Worm (Caenorhabditis elegans) whole organism, late embryonic: ENCODE results near the gene F10E7.11.

Source experiments
- K02D7.2 ChIP-seq: sonication (generic microtip); optimal IDR thresholded peaks from 2 replicates; lab custom pipeline; 2017; ENCODE audit warnings: mild to moderate bottlenecking, missing genetic modification characterization, missing compliant biosample characterization
- ceh-22 ChIP-seq: sonication (generic microtip); optimal IDR thresholded peaks from 2 replicates; lab custom pipeline; 2017; ENCODE audit warnings: missing biosample characterization, missing genetic modification characterization
- ceh-34 ChIP-seq: sonication (generic microtip); optimal IDR thresholded peaks from 2 replicates; lab custom pipeline; 2016; ENCODE audit warnings: mild to moderate bottlenecking, missing genetic modification characterization, missing compliant biosample characterization
- ceh-6 ChIP-seq: fragments of 200-800 bp; sonication (Bioruptor generic); optimal IDR thresholded peaks from 2 replicates; lab custom pipeline; 2018; ENCODE audit warnings: mild to moderate bottlenecking, missing genetic modification characterization, missing compliant biosample characterization
- nhr-11 ChIP-seq: fragments of 150-350 bp; optimal IDR thresholded peaks from 2 replicates; lab custom pipeline; 2014; ENCODE audit warnings: missing biosample characterization, missing genetic modification characterization
- pha-2 ChIP-seq: sonication (generic microtip); optimal IDR thresholded peaks from 2 replicates; lab custom pipeline; 2017; ENCODE audit warnings: mild to moderate bottlenecking, missing genetic modification characterization, missing compliant biosample characterization
- pha-4 ChIP-seq: fragments of 150-350 bp; optimal IDR thresholded peaks from 2 replicates; lab custom pipeline; 2018; ENCODE audit warnings: missing biosample characterization, missing genetic modification reagents, missing genetic modification characterization
- tbx-7 ChIP-seq: sonication (generic microtip); optimal IDR thresholded peaks from 2 replicates; lab custom pipeline; 2016; ENCODE audit warnings: missing genotype, missing genetic modification characterization, missing compliant biosample characterization

DNA sequence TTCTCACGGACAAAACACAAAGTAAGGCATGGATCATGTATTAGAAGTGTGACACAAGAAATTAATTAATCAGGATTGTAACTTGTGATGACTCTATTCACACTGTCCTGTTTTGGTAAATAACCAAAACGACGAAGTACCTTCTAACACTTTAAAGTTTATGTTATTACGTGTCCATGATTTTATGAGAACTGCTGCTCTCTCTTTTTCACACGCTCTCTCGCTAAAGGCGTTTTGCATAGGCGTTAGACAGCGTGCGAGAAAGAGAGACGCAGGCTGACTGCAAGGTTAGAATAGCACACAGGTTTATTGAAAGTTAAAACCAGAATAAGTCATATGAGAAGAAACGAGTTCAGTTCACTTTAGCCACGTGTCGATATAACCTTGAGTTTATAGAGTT lies 32.6 kb downstream of the F10E7.11 start:
- TF ChIP-seq ceh-22 (tag; lab: Kevin White, UChicago), result no peak
- TF ChIP-seq tbx-7 (tag; lab: Kevin White, UChicago), result no peak
- no peak for TF ChIP-seq K02D7.2 (tag; lab: Kevin White, UChicago)
- TF ChIP-seq nhr-11, result no peak
- no peak for TF ChIP-seq ceh-6 (GFP tag; lab: Kevin White, UChicago)
- TF ChIP-seq pha-2 (tag; lab: Kevin White, UChicago), result no peak
- no peak for TF ChIP-seq pha-4 (tag; lab: Kevin White, UChicago)
- TF ChIP-seq ceh-34 (tag; lab: Kevin White, UChicago), result no peak
